Fruit fly (Drosophila melanogaster): Measurements from ENCODE around the gene CG12576.

Gene CG12576

dm6 chrX:22477689-22478590 is 4.2 kb downstream of the CG12576 start:
- peak; percentile 1 for TF ChIP-seq ovo (GFP tag; optimal IDR thresholded peaks at IDR 0.05)
- TF ChIP-seq CG14711 (tag; optimal IDR thresholded peaks at IDR 0.05), result no peak
- TF ChIP-seq Hr96 (GFP tag; optimal IDR thresholded peaks at IDR 0.05), result no peak
- peak; percentile 25 for TF ChIP-seq bab1 (GFP tag; optimal IDR thresholded peaks at IDR 0.05)
- no peak for TF ChIP-seq toe (GFP tag; optimal IDR thresholded peaks at IDR 0.05)
- TF ChIP-seq Mnt (GFP tag; optimal IDR thresholded peaks at IDR 0.05), result no peak
- TF ChIP-seq tj (GFP tag; optimal IDR thresholded peaks at IDR 0.05), result peak; percentile 88

dm6 chrX:22474881-22475280 is 7.3 kb downstream of the CG12576 start:
- TF ChIP-seq pad (GFP tag; optimal IDR thresholded peaks at IDR 0.05), result no peak
- peak; percentile 58 for TF ChIP-seq kay (GFP tag; ENCODE audit: borderline replicate concordance)

- TF ChIP-seq kay (GFP tag; ENCODE audit: borderline replicate concordance), result peak; percentile 11
- no peak for TF ChIP-seq Crg-1 (GFP tag; optimal IDR thresholded peaks at IDR 0.05)
These were observed 8.6 kb downstream of the CG12576 start, which contains the start of gene CG14618 for dm6 chrX:22473520-22473919. Gene CG14618, plus strand, starts transcription at chrX:22473698.

dm6 chrX:22471819-22472218 is 10.3 kb downstream of the CG12576 start, which contains the start of gene CG14613:
Gene CG14613, minus strand, starts transcription at chrX:22472021.
- no peak for TF ChIP-seq CG11617 (GFP tag; optimal IDR thresholded peaks at IDR 0.05)
- no peak for TF ChIP-seq pad (GFP tag; optimal IDR thresholded peaks at IDR 0.05)
- TF ChIP-seq CG7045 (GFP tag; optimal IDR thresholded peaks at IDR 0.05), result no peak
- TF ChIP-seq Mnt (GFP tag; optimal IDR thresholded peaks at IDR 0.05), result no peak

dm6 chrX:22461218-22461760 is 20.9 kb downstream of the CG12576 start:
- TF ChIP-seq tj (GFP tag; optimal IDR thresholded peaks at IDR 0.05) (no peak), CG12768 (GFP tag; optimal IDR thresholded peaks at IDR 0.05) (no peak), CG5204 (GFP tag; optimal IDR thresholded peaks at IDR 0.05) (no peak), CG7045 (GFP tag; optimal IDR thresholded peaks at IDR 0.05) (no peak), Mnt (GFP tag; optimal IDR thresholded peaks at IDR 0.05) (no peak), CG7101 (tag; optimal IDR thresholded peaks at IDR 0.05) (no peak), CG33017 (tag; optimal IDR thresholded peaks at IDR 0.05) (no peak)

- TF ChIP-seq CG1620 (GFP tag; optimal IDR thresholded peaks at IDR 0.05) (no peak), CG14711 (tag; optimal IDR thresholded peaks at IDR 0.05) (no peak), Crg-1 (GFP tag; optimal IDR thresholded peaks at IDR 0.05) (no peak), toe (GFP tag; optimal IDR thresholded peaks at IDR 0.05) (no peak), CG12768 (GFP tag; optimal IDR thresholded peaks at IDR 0.05) (no peak), Clk (GFP tag; optimal IDR thresholded peaks at IDR 0.05) (no peak), cnc (optimal IDR thresholded peaks at IDR 0.05) (no peak), pad (GFP tag; optimal IDR thresholded peaks at IDR 0.05) (peak; percentile 84), CG7045 (GFP tag; optimal IDR thresholded peaks at IDR 0.05) (no peak), kay (GFP tag; ENCODE audit: borderline replicate concordance) (no peak), ovo (GFP tag; optimal IDR thresholded peaks at IDR 0.05) (peak; percentile 50), cic (GFP tag; optimal IDR thresholded peaks at IDR 0.05) (peak; percentile 99), CG33017 (tag; optimal IDR thresholded peaks at IDR 0.05) (no peak), CG5204 (GFP tag; optimal IDR thresholded peaks at IDR 0.05) (no peak), CG7101 (tag; optimal IDR thresholded peaks at IDR 0.05) (no peak), Hr96 (GFP tag; optimal IDR thresholded peaks at IDR 0.05) (no peak), bab1 (GFP tag; optimal IDR thresholded peaks at IDR 0.05) (no peak), CG11617 (GFP tag; optimal IDR thresholded peaks at IDR 0.05) (no peak), Mnt (GFP tag; optimal IDR thresholded peaks at IDR 0.05) (peak; percentile 77), tj (GFP tag; optimal IDR thresholded peaks at IDR 0.05) (peak; percentile 46)
These were observed 25.8 kb downstream of the CG12576 start for dm6 chrX:22456180-22456948.

- no peak for TF ChIP-seq Crg-1 (GFP tag; optimal IDR thresholded peaks at IDR 0.05)
- TF ChIP-seq CG1620 (GFP tag; optimal IDR thresholded peaks at IDR 0.05), result peak; percentile 31
These were observed 26.5 kb downstream of the CG12576 start, which contains the start of gene Usp2 for dm6 chrX:22455509-22456179. Gene Usp2, plus strand, starts transcription at chrX:22455803.
